Fruit fly (Drosophila melanogaster): ENCODE data around the gene chp.
A peak's percentile ranks its signal among the peaks of the same experiment; 100 is the strongest.

Gene chp

DNA sequence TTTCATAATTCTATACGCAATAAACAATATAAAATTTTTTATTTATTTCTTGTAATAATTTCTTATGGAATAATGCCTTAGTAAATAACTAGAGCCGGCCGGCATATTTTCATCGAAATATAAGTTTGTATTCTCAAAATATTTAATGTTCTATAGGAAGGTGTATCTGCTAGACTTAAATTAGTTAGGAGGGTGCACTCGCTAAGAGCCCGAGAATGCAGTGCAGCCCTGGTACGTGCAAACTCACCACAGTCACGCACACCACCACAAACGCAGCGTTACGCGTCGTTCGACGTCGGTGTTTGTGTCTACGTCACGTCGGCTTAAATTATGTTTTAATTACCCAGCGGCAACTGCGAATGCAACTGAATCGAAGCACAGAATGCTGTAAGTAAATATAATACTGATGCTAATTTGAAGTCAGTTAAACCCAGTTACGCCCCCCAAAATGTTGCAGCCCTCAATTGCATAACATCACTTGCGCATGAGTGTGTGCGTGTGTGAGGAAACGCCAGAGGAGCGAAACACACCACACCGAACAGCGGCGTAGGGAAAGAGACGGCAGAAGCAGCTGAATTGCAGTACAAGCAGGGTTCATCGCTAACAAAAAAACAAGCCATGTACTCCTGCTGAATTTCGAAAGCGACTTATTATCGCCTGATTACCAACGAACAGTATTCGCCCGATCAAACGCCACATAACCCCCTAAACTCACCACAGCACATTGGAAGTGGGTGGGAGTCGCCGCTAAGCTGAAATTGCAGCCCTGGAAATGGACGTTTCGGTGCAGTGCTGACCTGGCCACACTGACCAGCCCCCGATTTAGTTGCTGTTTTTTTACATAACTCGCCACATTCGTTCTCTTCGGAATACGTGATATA lies 10.2 kb upstream of the chp start, which contains the start of gene CG12054 (continued):
- TF ChIP-seq Ravus (GFP tag; IDR thresholded peaks at IDR 0.05) (no peak), CG6654 (GFP tag; optimal IDR thresholded peaks at IDR 0.05) (no peak), bbx (GFP tag; IDR thresholded peaks at IDR 0.05; ENCODE audit: partially characterized antibody) (no peak), CG7928 (GFP tag; optimal IDR thresholded peaks at IDR 0.05) (peak; percentile 96), fu2 (GFP tag; optimal IDR thresholded peaks at IDR 0.05) (peak; percentile 45), chinmo (GFP tag; IDR thresholded peaks at IDR 0.05; ENCODE audit: partially characterized antibody) (no peak), Nf-YC (tag; optimal IDR thresholded peaks at IDR 0.05) (no peak), Optix (GFP tag; IDR thresholded peaks at IDR 0.05) (no peak), CG32767 (GFP tag; IDR thresholded peaks at IDR 0.05) (no peak), Neu2 (GFP tag; optimal IDR thresholded peaks at IDR 0.05; ENCODE audit: borderline replicate concordance) (no peak), gsb (GFP tag; IDR thresholded peaks at IDR 0.05) (no peak), CG31441 (GFP tag; IDR thresholded peaks at IDR 0.05) (no peak), CG11695 (GFP tag; IDR thresholded peaks at IDR 0.05) (no peak), CG1024 (GFP tag; IDR thresholded peaks at IDR 0.05) (no peak), mld (GFP tag; IDR thresholded peaks at IDR 0.05; ENCODE audit: partially characterized antibody) (no peak), disco-r (GFP tag; optimal IDR thresholded peaks at IDR 0.05) (no peak), HmgZ (tag; optimal IDR thresholded peaks at IDR 0.05) (peak; percentile 47), da (GFP tag; optimal IDR thresholded peaks at IDR 0.05) (no peak), CG7357 (GFP tag; IDR thresholded peaks at IDR 0.05) (no peak), CG8281 (tag; optimal IDR thresholded peaks at IDR 0.05) (no peak), Opbp (GFP tag; IDR thresholded peaks at IDR 0.05; ENCODE audit: partially characterized antibody) (no peak), rib (GFP tag; IDR thresholded peaks at IDR 0.05) (no peak), Adf1 (GFP tag; IDR thresholded peaks at IDR 0.05) (no peak), CG8359 (GFP tag; optimal IDR thresholded peaks at IDR 0.05; ENCODE audit: borderline replicate concordance) (no peak), oc (tag; optimal IDR thresholded peaks at IDR 0.05) (no peak), sug (tag; optimal IDR thresholded peaks at IDR 0.05) (no peak), nau (GFP tag; optimal IDR thresholded peaks at IDR 0.05) (no peak), unpg (GFP tag; optimal IDR thresholded peaks at IDR 0.05) (no peak), dimm (GFP tag; IDR thresholded peaks at IDR 0.05) (no peak), CG12744 (GFP tag; optimal IDR thresholded peaks at IDR 0.05) (no peak), GATAe (GFP tag; conservative IDR thresholded peaks at IDR 0.05) (no peak), trh (GFP tag; optimal IDR thresholded peaks at IDR 0.05) (no peak), seq (GFP tag; IDR thresholded peaks at IDR 0.05) (no peak), CG18011 (GFP tag; optimal IDR thresholded peaks at IDR 0.05) (no peak), CG8478 (optimal IDR thresholded peaks at IDR 0.05) (peak; percentile 90), Bteb2 (GFP tag; optimal IDR thresholded peaks at IDR 0.05) (no peak), CG12071 (GFP tag; optimal IDR thresholded peaks at IDR 0.05) (no peak), yki (optimal IDR thresholded peaks at IDR 0.05) (no peak), Bgb (GFP tag; IDR thresholded peaks at IDR 0.05; ENCODE audit: partially characterized antibody) (no peak), Mes4 (GFP tag; optimal IDR thresholded peaks at IDR 0.05) (no peak), CG30431 (GFP tag; optimal IDR thresholded peaks at IDR 0.05) (no peak), CG16779 (GFP tag; IDR thresholded peaks at IDR 0.05) (no peak), vvl (GFP tag; IDR thresholded peaks at IDR 0.05) (no peak), CG32772 (GFP tag; IDR thresholded peaks at IDR 0.05) (no peak), Rx (GFP tag; IDR thresholded peaks at IDR 0.05) (no peak), Fer2 (tag; optimal IDR thresholded peaks at IDR 0.05) (no peak), B-H2 (GFP tag; optimal IDR thresholded peaks at IDR 0.05) (peak; percentile 37), CG4820 (GFP tag; optimal IDR thresholded peaks at IDR 0.05) (no peak), CG30403 (GFP tag; optimal IDR thresholded peaks at IDR 0.05) (no peak), ATbp (GFP tag; optimal IDR thresholded peaks at IDR 0.05) (no peak)

All from whole organism, embryonic.